Worm (Caenorhabditis elegans) whole organism, midembryonic: ENCODE data around the gene sru-8.

Source experiments
- T22C8.4 ChIP-seq: fragments of 200-800 bp; sonication (Bioruptor generic); IDR thresholded peaks from 2 replicates; pipeline ENCODE4 v1.3.6; 2022; ENCODE audit warnings: missing genetic modification characterization, missing compliant biosample characterization
- flt-1 ChIP-seq: fragments of 200-800 bp; sonication (Bioruptor generic); IDR thresholded peaks from 2 replicates; pipeline ENCODE4 v1.3.6; 2022; ENCODE audit warnings: missing genetic modification characterization, missing compliant biosample characterization
- ref-1 ChIP-seq: fragments of 200-800 bp; sonication (Bioruptor generic); conservative IDR thresholded peaks from 2 replicates; pipeline ENCODE4 v1.3.6; 2022; ENCODE audit warnings: missing genetic modification reagents, missing genetic modification characterization, missing compliant biosample characterization
- tab-1 ChIP-seq: fragments of 200-800 bp; sonication (Bioruptor generic); IDR thresholded peaks from 2 replicates; pipeline ENCODE4 v1.3.6; 2022; ENCODE audit warnings: missing genetic modification characterization, missing compliant biosample characterization
- ztf-23 ChIP-seq: fragments of 200-800 bp; sonication (Bioruptor generic); IDR thresholded peaks from 2 replicates; pipeline ENCODE4 v1.3.6; 2022; ENCODE audit warnings: missing genetic modification reagents, missing genetic modification characterization, missing compliant biosample characterization
- ztf-29 ChIP-seq: fragments of 200-800 bp; sonication (Bioruptor generic); IDR thresholded peaks from 2 replicates; pipeline ENCODE4 v1.3.6; 2022; ENCODE audit warnings: missing genetic modification reagents, missing genetic modification characterization, missing compliant biosample characterization

DNA sequence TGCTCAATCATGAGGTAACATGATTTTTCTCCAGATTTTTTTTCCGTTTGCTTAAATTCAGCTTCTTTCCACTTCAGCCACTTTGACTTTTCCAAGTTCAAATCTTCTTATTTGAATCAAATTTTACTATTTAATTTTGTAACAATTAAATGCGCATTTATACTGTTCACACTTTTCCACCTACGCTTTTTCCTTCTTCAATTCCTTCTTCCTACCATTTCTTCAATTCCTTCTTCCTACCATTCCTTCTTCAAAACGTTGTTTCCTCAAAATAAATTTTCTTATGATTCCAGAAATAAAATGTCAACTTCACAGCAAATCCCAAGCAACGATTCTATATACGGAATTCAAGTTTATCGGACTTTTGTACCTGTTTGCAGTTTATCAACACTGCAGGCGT is 27.3 kb upstream of the sru-8 start, which contains the start of gene sru-31:
- TF ChIP-seq ref-1 (GFP tag; lab: Robert Waterston, UW) (no peak), T22C8.4 (GFP tag; lab: Robert Waterston, UW) (no peak), flt-1 (GFP tag; lab: Robert Waterston, UW) (no peak), ztf-23 (GFP tag; lab: Robert Waterston, UW) (no peak), tab-1 (GFP tag; lab: Robert Waterston, UW) (no peak), ztf-29 (no peak)
